Worm (Caenorhabditis elegans): ENCODE data around the gene F42A10.9.

Gene F42A10.9

ce11 chrIII:6137431-6137830, 26.9 kb upstream of the F42A10.9 start:
- TF ChIP-seq dmd-4 (tag; optimal IDR thresholded peaks at IDR 0.05; ENCODE audit: borderline replicate concordance) (peak; percentile 15), pag-3 (tag; optimal IDR thresholded peaks at IDR 0.05; ENCODE audit: borderline replicate concordance) (no peak), madf-2 (tag; optimal IDR thresholded peaks at IDR 0.05) (peak; percentile 25), ztf-16 (tag; optimal IDR thresholded peaks at IDR 0.05) (no peak), pros-1 (tag; optimal IDR thresholded peaks at IDR 0.05) (peak; percentile 55), nfya-1 (tag; optimal IDR thresholded peaks at IDR 0.05) (peak; percentile 43), gmeb-2 (tag; optimal IDR thresholded peaks at IDR 0.05) (no peak), C08G9.2 (tag; optimal IDR thresholded peaks at IDR 0.05) (no peak), ref-2 (tag; optimal IDR thresholded peaks at IDR 0.05) (no peak), ceh-34 (tag; optimal IDR thresholded peaks at IDR 0.05) (peak; percentile 21), unc-42 (tag; optimal IDR thresholded peaks at IDR 0.05) (peak; percentile 80), ceh-18 (tag; optimal IDR thresholded peaks at IDR 0.05) (peak; percentile 63), sox-4 (tag; optimal IDR thresholded peaks at IDR 0.05) (no peak), elt-4 (tag; optimal IDR thresholded peaks at IDR 0.05) (no peak), hlh-8 (tag; optimal IDR thresholded peaks at IDR 0.05) (no peak), ttx-3 (tag; optimal IDR thresholded peaks at IDR 0.05) (no peak), dve-1 (tag; optimal IDR thresholded peaks at IDR 0.05) (no peak), che-1 (tag; optimal IDR thresholded peaks at IDR 0.05) (no peak), ceh-14 (tag; optimal IDR thresholded peaks at IDR 0.05) (peak; percentile 51), ceh-31 (tag; optimal IDR thresholded peaks at IDR 0.05) (peak; percentile 74), mec-3 (tag; optimal IDR thresholded peaks at IDR 0.05; ENCODE audit: borderline replicate concordance) (no peak), hlh-13 (GFP tag; optimal IDR thresholded peaks at IDR 0.05) (no peak), fax-1 (tag; optimal IDR thresholded peaks at IDR 0.05) (peak; percentile 6), hlh-6 (tag; optimal IDR thresholded peaks at IDR 0.05) (no peak), pha-4 (tag; optimal IDR thresholded peaks at IDR 0.05) (no peak), tbx-2 (tag; optimal IDR thresholded peaks at IDR 0.05) (peak; percentile 39)

ce11 chrIII:6138457-6138856, 25.9 kb upstream of the F42A10.9 start:
- TF ChIP-seq lin-11 (tag; optimal IDR thresholded peaks at IDR 0.05): no peak
- no peak for TF ChIP-seq T23F11.4 (GFP tag; optimal IDR thresholded peaks at IDR 0.05)
- TF ChIP-seq ceh-6 (GFP tag; optimal IDR thresholded peaks at IDR 0.05): no peak
- peak; percentile 35 for TF ChIP-seq pat-9 (tag; optimal IDR thresholded peaks at IDR 0.05)
- peak; percentile 79 for TF ChIP-seq ceh-18 (tag; optimal IDR thresholded peaks at IDR 0.05)
- no peak for TF ChIP-seq Y22D7AL.16 (tag; optimal IDR thresholded peaks at IDR 0.05)
- no peak for TF ChIP-seq K09A11.1 (tag; optimal IDR thresholded peaks at IDR 0.05; ENCODE audit: insufficient read depth)
- no peak for TF ChIP-seq elt-2 (tag; optimal IDR thresholded peaks at IDR 0.05)
- no peak for TF ChIP-seq ceh-24 (tag; optimal IDR thresholded peaks at IDR 0.05)
- no peak for TF ChIP-seq nhr-11 (tag; optimal IDR thresholded peaks at IDR 0.05)
- TF ChIP-seq K02D7.2 (tag; optimal IDR thresholded peaks at IDR 0.05): no peak
- no peak for TF ChIP-seq unc-86 (tag; optimal IDR thresholded peaks at IDR 0.05)
- TF ChIP-seq ceh-30 (tag; optimal IDR thresholded peaks at IDR 0.05): no peak
- no peak for TF ChIP-seq eyg-1 (tag; optimal IDR thresholded peaks at IDR 0.05)
- TF ChIP-seq pros-1 (tag; optimal IDR thresholded peaks at IDR 0.05): no peak
- TF ChIP-seq ceh-31 (tag; optimal IDR thresholded peaks at IDR 0.05): peak; percentile 40
- peak; percentile 14 for TF ChIP-seq nfya-1 (tag; optimal IDR thresholded peaks at IDR 0.05)
- peak; percentile 32 for TF ChIP-seq C08G9.2 (tag; optimal IDR thresholded peaks at IDR 0.05)
- TF ChIP-seq F13H6.1 (tag; optimal IDR thresholded peaks at IDR 0.05): no peak
- TF ChIP-seq fkh-6 (tag; optimal IDR thresholded peaks at IDR 0.05): no peak
- TF ChIP-seq mec-3 (tag; optimal IDR thresholded peaks at IDR 0.05; ENCODE audit: borderline replicate concordance): no peak
- TF ChIP-seq gmeb-2 (tag; optimal IDR thresholded peaks at IDR 0.05): no peak
- peak; percentile 12 for TF ChIP-seq C38D4.7 (GFP tag; optimal IDR thresholded peaks at IDR 0.05)
- peak; percentile 36 for TF ChIP-seq unc-55 (GFP tag; optimal IDR thresholded peaks at IDR 0.05)
- no peak for TF ChIP-seq pha-4 (tag; optimal IDR thresholded peaks at IDR 0.05)
- no peak for TF ChIP-seq ceh-48 (tag; optimal IDR thresholded peaks at IDR 0.05)
- TF ChIP-seq ceh-45 (GFP tag; IDR thresholded peaks at IDR 0.05): no peak
- TF ChIP-seq ceh-19 (GFP tag; optimal IDR thresholded peaks at IDR 0.05): peak; percentile 48
- peak; percentile 73 for TF ChIP-seq tbx-2 (tag; optimal IDR thresholded peaks at IDR 0.05)
- TF ChIP-seq ceh-34 (tag; optimal IDR thresholded peaks at IDR 0.05): peak; percentile 38
- no peak for TF ChIP-seq madf-2 (tag; optimal IDR thresholded peaks at IDR 0.05)
- TF ChIP-seq hlh-15 (tag; optimal IDR thresholded peaks at IDR 0.05): no peak
- peak; percentile 41 for TF ChIP-seq sox-4 (tag; optimal IDR thresholded peaks at IDR 0.05)
- TF ChIP-seq ahr-1 (tag; optimal IDR thresholded peaks at IDR 0.05): no peak
- TF ChIP-seq unc-3 (GFP tag; conservative IDR thresholded peaks at IDR 0.05): no peak
- TF ChIP-seq unc-3 (tag; optimal IDR thresholded peaks at IDR 0.05): no peak
- peak; percentile 5 for TF ChIP-seq nhr-232 (tag; optimal IDR thresholded peaks at IDR 0.05)
